Fruit fly (Drosophila melanogaster) whole organism, embryonic: ENCODE measurements around the gene Nle.
A peak's percentile ranks its signal among the peaks of the same experiment; 100 is the strongest.

Experiments
- Antp ChIP-seq: fragments of 200-800 bp; sonication (Bioruptor generic); optimal IDR thresholded peaks from 3 replicates; lab custom pipeline; 2016; ENCODE audit warnings: missing biosample characterization, missing genetic modification characterization
- Asciz ChIP-seq: fragments of 200-800 bp; sonication (Bioruptor generic); optimal IDR thresholded peaks from 2 replicates; lab custom pipeline; 2017; ENCODE audit warnings: missing biosample characterization, mild to moderate bottlenecking, missing genetic modification characterization, missing genetic modification reagents
- Atf6 ChIP-seq: fragments of 200-800 bp; sonication (Bioruptor generic); IDR thresholded peaks from 2 replicates; pipeline ENCODE4 v1.3.6; 2022; ENCODE audit warnings: missing biosample characterization, missing genetic modification characterization
- Awh ChIP-seq: fragments of 200-800 bp; sonication (Bioruptor generic); IDR thresholded peaks from 2 replicates; pipeline ENCODE4, ENCODE4 v1.3.6; 2022; ENCODE audit warnings: missing biosample characterization, missing genetic modification characterization
- CG10321 ChIP-seq: fragments of 200-800 bp; sonication (Bioruptor generic); IDR thresholded peaks from 2 replicates; pipeline ENCODE4 v1.3.6; 2022; ENCODE audit warnings: missing biosample characterization, missing genetic modification characterization
- CG11085 ChIP-seq: fragments of 200-800 bp; sonication (Bioruptor generic); IDR thresholded peaks from 2 replicates; pipeline ENCODE4 v1.3.6; 2022; ENCODE audit warnings: missing biosample characterization, missing genetic modification characterization
- CG11398 ChIP-seq: fragments of 200-800 bp; sonication (Bioruptor generic); optimal IDR thresholded peaks from 2 replicates; lab custom pipeline; 2016; ENCODE audit warnings: missing biosample characterization, missing genetic modification characterization
- CG12236 ChIP-seq: fragments of 200-800 bp; sonication (Bioruptor generic); optimal IDR thresholded peaks from 2 replicates; lab custom pipeline; 2016; ENCODE audit warnings: missing biosample characterization, missing genetic modification characterization
- CG1233 ChIP-seq: fragments of 200-800 bp; sonication (Bioruptor generic); optimal IDR thresholded peaks from 4 replicates; lab custom pipeline; 2018; ENCODE audit warnings: missing biosample characterization, mild to moderate bottlenecking, missing genetic modification characterization
- CG12391 ChIP-seq: fragments of 200-800 bp; sonication (Bioruptor generic); optimal IDR thresholded peaks from 3 replicates; lab custom pipeline; 2018; ENCODE audit warnings: missing biosample characterization, mild to moderate bottlenecking, missing genetic modification characterization, moderate library complexity
- CG14965 ChIP-seq: fragments of 200-800 bp; sonication (Bioruptor generic); optimal IDR thresholded peaks from 2 replicates; lab custom pipeline; 2016; ENCODE audit warnings: missing biosample characterization, missing genetic modification characterization, borderline replicate concordance
- CG1529 ChIP-seq: fragments of 200-800 bp; sonication (Bioruptor generic); optimal IDR thresholded peaks from 3 replicates; lab custom pipeline; 2018; ENCODE audit warnings: missing biosample characterization, missing genetic modification characterization
- CG17385 ChIP-seq: fragments of 200-800 bp; sonication (Bioruptor generic); optimal IDR thresholded peaks from 3 replicates; lab custom pipeline; 2018; ENCODE audit warnings: missing biosample characterization, mild to moderate bottlenecking, missing genetic modification characterization
- CG17568 ChIP-seq: fragments of 200-800 bp; sonication (Bioruptor generic); optimal IDR thresholded peaks from 2 replicates; lab custom pipeline; 2018; ENCODE audit warnings: missing biosample characterization, mild to moderate bottlenecking, missing genetic modification characterization, moderate library complexity
- CG18011 ChIP-seq: fragments of 200-800 bp; sonication (Bioruptor generic); optimal IDR thresholded peaks from 2 replicates; lab custom pipeline; 2017; ENCODE audit warnings: missing biosample characterization, missing genetic modification characterization, mild to moderate bottlenecking, moderate library complexity, missing genotype
- CG18262 ChIP-seq: fragments of 200-800 bp; optimal IDR thresholded peaks from 3 replicates; lab custom pipeline; 2019; ENCODE audit warnings: missing biosample characterization, mild to moderate bottlenecking, missing genetic modification characterization, moderate library complexity
- CG1832 ChIP-seq: fragments of 200-800 bp; sonication (Bioruptor generic); optimal IDR thresholded peaks from 2 replicates; lab custom pipeline; 2017; ENCODE audit warnings: missing biosample characterization, mild to moderate bottlenecking, missing genetic modification characterization, inconsistent platforms
- CG18476 ChIP-seq: fragments of 200-800 bp; sonication (Bioruptor generic); optimal IDR thresholded peaks from 2 replicates; lab custom pipeline; 2016; ENCODE audit warnings: missing biosample characterization, mild to moderate bottlenecking, missing genetic modification characterization
- CG2120 ChIP-seq: fragments of 200-800 bp; sonication (Bioruptor generic); optimal IDR thresholded peaks from 3 replicates; lab custom pipeline; 2016; ENCODE audit warnings: missing biosample characterization, missing genetic modification characterization
- CG34224 ChIP-seq: fragments of 200-800 bp; sonication (Bioruptor generic); IDR thresholded peaks from 3 replicates; pipeline ENCODE4 v1.3.6; 2022; ENCODE audit warnings: missing biosample characterization, missing genetic modification characterization; ENCODE audit not compliant: partially characterized antibody
- CG6791 ChIP-seq: fragments of 200-800 bp; sonication (Bioruptor generic); IDR thresholded peaks from 3 replicates; pipeline ENCODE4 v1.3.6; 2022; ENCODE audit warnings: missing biosample characterization, missing genetic modification characterization; ENCODE audit not compliant: partially characterized antibody
- CG7271 ChIP-seq: fragments of 200-800 bp; sonication (Bioruptor generic); optimal IDR thresholded peaks from 2 replicates; lab custom pipeline; 2018; ENCODE audit warnings: missing biosample characterization, mild to moderate bottlenecking, missing genetic modification characterization, moderate library complexity
- GATAe ChIP-seq: fragments of 200-800 bp; sonication (Bioruptor generic); conservative IDR thresholded peaks from 2 replicates; pipeline ENCODE4 v1.3.6; 2022; ENCODE audit warnings: missing biosample characterization, missing genetic modification characterization
- Gug ChIP-seq: fragments of 200-800 bp; sonication (Bioruptor generic); IDR thresholded peaks from 4 replicates; pipeline ENCODE4 v1.3.6; 2022; ENCODE audit warnings: missing biosample characterization, missing genetic modification characterization
- HmgD ChIP-seq: fragments of 200-800 bp; sonication (Bioruptor generic); optimal IDR thresholded peaks from 3 replicates; lab custom pipeline; 2016; ENCODE audit warnings: missing biosample characterization, missing genetic modification characterization
- Hr3 ChIP-seq: fragments of 200-800 bp; sonication (Bioruptor generic); optimal IDR thresholded peaks from 3 replicates; lab custom pipeline; 2016; ENCODE audit warnings: missing biosample characterization, missing genetic modification characterization
- Mad ChIP-seq: fragments of 200-800 bp; sonication (Bioruptor generic); optimal IDR thresholded peaks from 2 replicates; lab custom pipeline; 2016; ENCODE audit warnings: missing biosample characterization, missing genetic modification characterization
- NC2α ChIP-seq: fragments of 200-800 bp; sonication (Bioruptor generic); optimal IDR thresholded peaks from 2 replicates; lab custom pipeline; 2016; ENCODE audit warnings: missing biosample characterization, missing genetic modification characterization
- NK7.1 ChIP-seq: fragments of 200-800 bp; sonication (Bioruptor generic); optimal IDR thresholded peaks from 3 replicates; lab custom pipeline; 2016; ENCODE audit warnings: missing biosample characterization, missing genetic modification characterization
- Neu2 ChIP-seq: fragments of 200-800 bp; sonication (Bioruptor generic); optimal IDR thresholded peaks from 3 replicates; lab custom pipeline; 2016; ENCODE audit warnings: missing biosample characterization, missing genetic modification characterization, borderline replicate concordance
- Ptx1 ChIP-seq: fragments of 200-800 bp; sonication (Bioruptor generic); IDR thresholded peaks from 2 replicates; pipeline ENCODE4 v1.3.6; 2022; ENCODE audit warnings: missing biosample characterization, missing genetic modification characterization
- Taf1 ChIP-seq: fragments of 200-800 bp; sonication (Bioruptor generic); IDR thresholded peaks from 2 replicates; pipeline ENCODE4 v1.3.6; 2022; ENCODE audit warnings: missing biosample characterization, missing genetic modification characterization
- br ChIP-seq: fragments of >200 bp; optimal IDR thresholded peaks from 2 replicates; lab custom pipeline; 2017
- bsh ChIP-seq, 2 experiments: fragments of 200-800 bp; sonication (Bioruptor generic); optimal IDR thresholded peaks; 2 replicates each; lab custom pipeline; 2017 to 2018; ENCODE audit warnings: mild to moderate bottlenecking in 2 of 2, missing biosample characterization in 2 of 2, missing genetic modification characterization in 2 of 2, moderate library complexity in 1 of 2
- da ChIP-seq: fragments of 200-800 bp; sonication (Bioruptor generic); optimal IDR thresholded peaks from 2 replicates; lab custom pipeline; 2016; ENCODE audit warnings: missing biosample characterization, missing genetic modification characterization
- disco-r ChIP-seq: fragments of 200-800 bp; sonication (Bioruptor generic); optimal IDR thresholded peaks from 2 replicates; lab custom pipeline; 2016; ENCODE audit warnings: missing biosample characterization, missing genetic modification characterization
- dpn ChIP-seq, 2 experiments: fragments of 200-800 bp; sonication (Bioruptor generic); optimal IDR thresholded peaks; 3 replicates each; lab custom pipeline; 2016; ENCODE audit warnings: missing biosample characterization in 2 of 2, missing genetic modification characterization in 2 of 2
- esg ChIP-seq: fragments of 200-800 bp; sonication (Bioruptor generic); conservative IDR thresholded peaks from 2 replicates; pipeline ENCODE4 v1.3.6; 2022; ENCODE audit warnings: missing biosample characterization, missing genetic modification characterization
- fd3F ChIP-seq: fragments of 200-800 bp; sonication (Bioruptor generic); optimal IDR thresholded peaks from 2 replicates; lab custom pipeline; 2018; ENCODE audit warnings: missing biosample characterization, mild to moderate bottlenecking, missing genetic modification characterization, moderate library complexity
- fd64A ChIP-seq: fragments of 200-800 bp; sonication (Bioruptor generic); optimal IDR thresholded peaks from 3 replicates; lab custom pipeline; 2018; ENCODE audit warnings: missing biosample characterization, mild to moderate bottlenecking, missing genetic modification characterization
- fd96Cb ChIP-seq: fragments of 200-800 bp; sonication (Bioruptor generic); optimal IDR thresholded peaks from 2 replicates; lab custom pipeline; 2018; ENCODE audit warnings: missing biosample characterization, mild to moderate bottlenecking, missing genetic modification characterization, moderate library complexity
- fru ChIP-seq: fragments of >200 bp; optimal IDR thresholded peaks from 2 replicates; lab custom pipeline; 2017
- gce ChIP-seq: fragments of 200-800 bp; sonication (Bioruptor generic); IDR thresholded peaks from 3 replicates; pipeline ENCODE4 v1.3.6; 2022; ENCODE audit warnings: missing biosample characterization, missing genetic modification characterization
- hth ChIP-seq: fragments of >200 bp; optimal IDR thresholded peaks from 2 replicates; lab custom pipeline; 2017; ENCODE audit warnings: inconsistent platforms
- nmo ChIP-seq: fragments of 200-800 bp; sonication (Bioruptor generic); optimal IDR thresholded peaks from 2 replicates; lab custom pipeline; 2018; ENCODE audit warnings: missing biosample characterization, mild to moderate bottlenecking, missing genetic modification characterization, moderate library complexity
- pita ChIP-seq: fragments of 200-800 bp; sonication (Bioruptor generic); optimal IDR thresholded peaks from 2 replicates; lab custom pipeline; 2017; ENCODE audit warnings: missing biosample characterization, mild to moderate bottlenecking, missing genetic modification characterization
- pnt ChIP-seq: fragments of 200-800 bp; sonication (Bioruptor generic); optimal IDR thresholded peaks from 3 replicates; lab custom pipeline; 2016; ENCODE audit warnings: missing biosample characterization, missing genetic modification characterization
- ro ChIP-seq: fragments of 200-800 bp; sonication (Bioruptor generic); IDR thresholded peaks from 2 replicates; pipeline ENCODE4 v1.3.6; 2022; ENCODE audit warnings: missing biosample characterization, missing genetic modification characterization
- ssp ChIP-seq: fragments of 200-800 bp; sonication (Bioruptor generic); IDR thresholded peaks from 2 replicates; pipeline ENCODE4 v1.3.6; 2022; ENCODE audit warnings: missing biosample characterization, missing genetic modification characterization
- unc-4 ChIP-seq: fragments of 200-800 bp; sonication (Bioruptor generic); IDR thresholded peaks from 2 replicates; pipeline ENCODE4 v1.3.6; 2022; ENCODE audit warnings: missing biosample characterization, missing genetic modification characterization; ENCODE audit not compliant: partially characterized antibody
- usp ChIP-seq: fragments of >200 bp; optimal IDR thresholded peaks from 2 replicates; lab custom pipeline; 2017; ENCODE audit warnings: missing biosample characterization, missing genetic modification characterization
- z ChIP-seq: fragments of 200-800 bp; sonication (Bioruptor generic); IDR thresholded peaks from 3 replicates; pipeline ENCODE4 v1.3.6; 2022; ENCODE audit warnings: missing biosample characterization, missing genetic modification characterization
- zfh2 ChIP-seq: fragments of 200-800 bp; sonication (Bioruptor generic); optimal IDR thresholded peaks from 2 replicates; lab custom pipeline; 2016; ENCODE audit warnings: missing biosample characterization, missing genetic modification characterization

Nle gene

DNA sequence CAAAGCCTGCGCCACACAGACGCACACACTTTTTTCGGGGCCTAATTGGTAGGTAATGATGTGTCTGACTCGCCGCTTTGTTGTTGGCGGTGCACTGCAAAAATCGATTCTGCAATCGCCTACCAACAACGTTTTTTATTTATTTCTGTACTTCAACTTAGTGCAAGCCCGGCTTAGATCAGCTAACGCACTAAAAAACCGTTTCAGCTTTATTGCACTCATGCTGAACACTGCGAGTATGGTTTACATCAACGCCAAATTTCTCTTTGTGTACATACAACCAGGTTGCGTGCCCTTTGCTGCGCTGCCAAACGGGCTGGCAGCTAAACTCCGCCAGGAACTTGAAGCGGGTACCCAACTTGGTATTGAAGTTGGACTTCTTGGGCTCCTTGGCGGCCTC lies 37.7 kb downstream of the Nle start (continued):
- TF ChIP-seq CG14965 (GFP tag; lab: Kevin White, UChicago) (no peak), CG1233 (GFP tag; lab: Kevin White, UChicago) (no peak), CG7271 (tag; lab: Kevin White, UChicago) (no peak), esg (GFP tag; lab: Robert Waterston, UW) (peak; percentile 34; the same call in 1 of the 2 replicates), br (no peak), Asciz (no peak), ro (no peak), Mad (GFP tag; lab: Kevin White, UChicago) (no peak), pita (GFP tag; lab: Kevin White, UChicago) (no peak), disco-r (GFP tag; lab: Kevin White, UChicago) (no peak), fd64A (GFP tag; lab: Kevin White, UChicago) (no peak), zfh2 (GFP tag; lab: Kevin White, UChicago) (no peak), CG17385 (GFP tag; lab: Kevin White, UChicago) (no peak), da (no peak), fd3F (no peak), Taf1 (no peak), CG1832 (GFP tag; lab: Kevin White, UChicago) (no peak), fd96Cb (tag; lab: Kevin White, UChicago) (peak; percentile 18), ssp (GFP tag; lab: Robert Waterston, UW) (no peak), GATAe (GFP tag; lab: Robert Waterston, UW) (no peak), usp (GFP tag; lab: Kevin White, UChicago) (no peak), CG17568 (GFP tag; lab: Kevin White, UChicago) (no peak), HmgD (GFP tag; lab: Kevin White, UChicago) (no peak), hth (lab: Kevin White, UChicago) (no peak), gce (no peak), CG2120 (no peak), CG18262 (tag; lab: Kevin White, UChicago) (no peak), z (GFP tag; lab: Robert Waterston, UW) (no peak), Ptx1 (GFP tag; lab: Robert Waterston, UW) (peak; percentile 46), Hr3 (GFP tag; lab: Kevin White, UChicago) (peak; percentile 14), dpn (GFP tag; optimal IDR thresholded peaks at IDR 0.05; lab: Kevin White, UChicago) (peak; percentile 15 to 18), NK7.1 (GFP tag; lab: Kevin White, UChicago) (no peak), CG34224 (GFP tag; lab: Robert Waterston, UW) (no peak), Neu2 (GFP tag; lab: Kevin White, UChicago) (no peak), Awh (GFP tag; lab: Robert Waterston, UW) (0 out of 2 replicates have a peak, but pooled peaks have one; percentile 19), CG1529 (GFP tag; lab: Kevin White, UChicago) (no peak), NC2α (GFP tag; lab: Kevin White, UChicago) (no peak), Gug (no peak), unc-4 (GFP tag; lab: Robert Waterston, UW) (no peak), CG12391 (tag; lab: Kevin White, UChicago) (peak; percentile 12), fru (lab: Kevin White, UChicago) (no peak), CG10321 (GFP tag; lab: Robert Waterston, UW) (no peak), CG11085 (GFP tag; lab: Robert Waterston, UW) (no peak), CG18476 (no peak), CG12236 (GFP tag; lab: Kevin White, UChicago) (no peak), CG11398 (GFP tag; lab: Kevin White, UChicago) (no peak), bsh (GFP tag; optimal IDR thresholded peaks at IDR 0.05; lab: Kevin White, UChicago) (peak; percentile 26 to 41), CG6791 (GFP tag; lab: Robert Waterston, UW) (no peak), CG18011 (GFP tag; lab: Kevin White, UChicago) (no peak), Antp (peak; percentile 46), pnt (GFP tag; lab: Kevin White, UChicago) (peak; percentile 18), nmo (GFP tag; lab: Kevin White, UChicago) (no peak), Atf6 (no peak)
